Worm (Caenorhabditis elegans) whole organism, young adult: Measurements from ENCODE around the gene gst-8.
A peak's percentile ranks its signal among the peaks of the same experiment; 100 is the strongest.

Experiments
- B0019.2 ChIP-seq: fragments of 200-800 bp; sonication (Bioruptor generic); conservative IDR thresholded peaks from 2 replicates; pipeline ENCODE4 v1.3.6; 2022; ENCODE audit warnings: missing genetic modification reagents, missing genetic modification characterization, missing compliant biosample characterization
- B0035.1 ChIP-seq: sonication (generic microtip); optimal IDR thresholded peaks from 2 replicates; lab custom pipeline; 2016; ENCODE audit warnings: missing genetic modification characterization, mild to moderate bottlenecking, missing compliant biosample characterization, missing genotype, missing genetic modification reagents
- B0261.1 ChIP-seq: sonication (generic microtip); optimal IDR thresholded peaks from 2 replicates; lab custom pipeline; 2016; ENCODE audit warnings: mild to moderate bottlenecking, missing genetic modification characterization, moderate library complexity, missing compliant biosample characterization
- B0336.3 ChIP-seq: fragments of 200-800 bp; sonication (Bioruptor generic); IDR thresholded peaks from 2 replicates; pipeline ENCODE4 v1.3.6; 2022; ENCODE audit warnings: missing genetic modification characterization, missing compliant biosample characterization
- D2030.7 ChIP-seq: fragments of 200-800 bp; sonication (Bioruptor generic); IDR thresholded peaks from 2 replicates; pipeline ENCODE4 v1.3.6; 2022; ENCODE audit warnings: missing genetic modification reagents, missing genetic modification characterization, missing compliant biosample characterization
- F22D6.2 ChIP-seq: sonication (generic microtip); optimal IDR thresholded peaks from 2 replicates; lab custom pipeline; 2016; ENCODE audit warnings: mild to moderate bottlenecking, missing genetic modification characterization, missing compliant biosample characterization
- F23B12.7 ChIP-seq: sonication (generic microtip); optimal IDR thresholded peaks from 2 replicates; lab custom pipeline; 2017; ENCODE audit warnings: missing genetic modification characterization, mild to moderate bottlenecking, missing compliant biosample characterization, antibody characterized with exemption, moderate library complexity; ENCODE audit not compliant: insufficient read depth
- F33H1.4 ChIP-seq: fragments of 200-800 bp; sonication (Bioruptor generic); IDR thresholded peaks from 2 replicates; pipeline ENCODE4 v1.3.6; 2022; ENCODE audit warnings: missing genetic modification reagents, missing genetic modification characterization, missing compliant biosample characterization
- K11D2.4 ChIP-seq: fragments of 200-800 bp; sonication (Bioruptor generic); IDR thresholded peaks from 2 replicates; pipeline ENCODE4 v1.3.6; 2022; ENCODE audit warnings: missing genetic modification reagents, missing genetic modification characterization, missing compliant biosample characterization
- T26A5.8 ChIP-seq: sonication (generic microtip); optimal IDR thresholded peaks from 2 replicates; lab custom pipeline; 2016; ENCODE audit warnings: missing genetic modification characterization, missing compliant biosample characterization
- Y53F4B.3 ChIP-seq: fragments of 200-800 bp; sonication (Bioruptor generic); IDR thresholded peaks from 2 replicates; pipeline ENCODE4 v1.3.6; 2022; ENCODE audit warnings: missing genetic modification reagents, missing genetic modification characterization, missing compliant biosample characterization
- Y56A3A.18 ChIP-seq: fragments of 200-800 bp; sonication (Bioruptor generic); IDR thresholded peaks from 2 replicates; pipeline ENCODE4 v1.3.6; 2022; ENCODE audit warnings: missing genetic modification reagents, missing genetic modification characterization, missing compliant biosample characterization
- ZK185.1 ChIP-seq: sonication (generic microtip); optimal IDR thresholded peaks from 2 replicates; lab custom pipeline; 2016; ENCODE audit warnings: mild to moderate bottlenecking, missing genetic modification characterization, missing compliant biosample characterization; ENCODE audit not compliant: poor library complexity, severe bottlenecking
- akir-1 ChIP-seq: fragments of 200-800 bp; sonication (Bioruptor generic); optimal IDR thresholded peaks from 2 replicates; lab custom pipeline; 2018; ENCODE audit warnings: mild to moderate bottlenecking, missing genetic modification characterization, moderate library complexity, missing compliant biosample characterization
- athp-1 ChIP-seq: sonication (generic microtip); optimal IDR thresholded peaks from 2 replicates; lab custom pipeline; 2017; ENCODE audit warnings: mild to moderate bottlenecking, missing genetic modification characterization, missing compliant biosample characterization
- attf-6 ChIP-seq: fragments of 200-800 bp; sonication (Bioruptor generic); IDR thresholded peaks from 2 replicates; pipeline ENCODE4 v1.3.6; 2022; ENCODE audit warnings: missing genetic modification reagents, missing genetic modification characterization, missing compliant biosample characterization
- bed-1 ChIP-seq: fragments of 200-800 bp; sonication (Bioruptor generic); IDR thresholded peaks from 2 replicates; pipeline ENCODE4 v1.3.6; 2022; ENCODE audit warnings: missing genetic modification reagents, missing genetic modification characterization, missing compliant biosample characterization
- ccch-3 ChIP-seq: fragments of 200-800 bp; sonication (Bioruptor generic); optimal IDR thresholded peaks from 2 replicates; lab custom pipeline; 2018; ENCODE audit warnings: mild to moderate bottlenecking, missing genetic modification characterization, missing compliant biosample characterization
- cebp-1 ChIP-seq, 2 experiments: fragments of 200-800 bp in 1 of 2; sonication (Bioruptor generic) in 1 of 2; sonication (generic microtip) in 1 of 2; IDR thresholded peaks in 1 of 2; optimal IDR thresholded peaks in 1 of 2; 2 replicates each; pipeline versions ENCODE4 v1.3.6 to Lab custom; 2017 to 2022; ENCODE audit warnings: missing compliant biosample characterization in 2 of 2, missing genetic modification characterization in 2 of 2, mild to moderate bottlenecking in 1 of 2, missing genetic modification reagents in 1 of 2, moderate library complexity in 1 of 2
- ceh-27 ChIP-seq: fragments of 200-800 bp; sonication (Bioruptor generic); optimal IDR thresholded peaks from 2 replicates; lab custom pipeline; 2018; ENCODE audit warnings: mild to moderate bottlenecking, missing genetic modification characterization, moderate library complexity, missing compliant biosample characterization
- ceh-79 ChIP-seq: sonication (generic microtip); optimal IDR thresholded peaks from 2 replicates; lab custom pipeline; 2017; ENCODE audit warnings: mild to moderate bottlenecking, missing genetic modification characterization, missing compliant biosample characterization
- ceh-91 ChIP-seq: fragments of 200-800 bp; sonication (Bioruptor generic); IDR thresholded peaks from 2 replicates; pipeline ENCODE4 v1.3.6; 2022; ENCODE audit warnings: missing genetic modification reagents, missing genetic modification characterization, missing compliant biosample characterization
- dox-1 ChIP-seq: fragments of 200-800 bp; sonication (Bioruptor generic); IDR thresholded peaks from 2 replicates; pipeline ENCODE4 v1.3.6; 2022; ENCODE audit warnings: missing genetic modification reagents, missing genetic modification characterization, missing compliant biosample characterization
- dpff-1 ChIP-seq: sonication (generic microtip); optimal IDR thresholded peaks from 2 replicates; lab custom pipeline; 2017; ENCODE audit warnings: mild to moderate bottlenecking, missing genetic modification characterization, missing compliant biosample characterization
- dpl-1 ChIP-seq: fragments of 150-350 bp; optimal IDR thresholded peaks from 2 replicates; lab custom pipeline; 2014; ENCODE audit warnings: missing biosample characterization, missing genetic modification reagents, missing genetic modification characterization
- ekl-4 ChIP-seq: fragments of 200-800 bp; sonication (Bioruptor generic); IDR thresholded peaks from 2 replicates; pipeline ENCODE4 v1.3.6; 2022; ENCODE audit warnings: missing genetic modification reagents, missing genetic modification characterization, missing compliant biosample characterization
- ets-4 ChIP-seq: fragments of 200-800 bp; sonication (Bioruptor generic); optimal IDR thresholded peaks from 2 replicates; lab custom pipeline; 2018; ENCODE audit warnings: mild to moderate bottlenecking, missing genetic modification characterization, missing compliant biosample characterization
- hlh-12 ChIP-seq: sonication (generic microtip); optimal IDR thresholded peaks from 2 replicates; lab custom pipeline; 2016; ENCODE audit warnings: missing genetic modification characterization, missing compliant biosample characterization
- hmg-1.2 ChIP-seq: fragments of 200-800 bp; sonication (Bioruptor generic); IDR thresholded peaks from 2 replicates; pipeline ENCODE4 v1.3.6; 2022; ENCODE audit warnings: missing genetic modification reagents, missing genetic modification characterization, missing compliant biosample characterization
- let-607 ChIP-seq, 2 experiments: fragments of 200-800 bp in 1 of 2; sonication (Bioruptor generic) in 1 of 2; sonication (generic microtip) in 1 of 2; optimal IDR thresholded peaks; 2 replicates each; lab custom pipeline; 2016 to 2018; ENCODE audit warnings: mild to moderate bottlenecking in 2 of 2, missing compliant biosample characterization in 2 of 2, missing genetic modification characterization in 2 of 2, moderate library complexity in 2 of 2, missing genotype in 1 of 2
- lin-40 ChIP-seq: sonication (generic microtip); optimal IDR thresholded peaks from 2 replicates; lab custom pipeline; 2016; ENCODE audit warnings: missing genetic modification characterization, mild to moderate bottlenecking, missing compliant biosample characterization, missing genotype, missing genetic modification reagents
- lin-54 ChIP-seq: fragments of 200-800 bp; sonication (Bioruptor generic); optimal IDR thresholded peaks from 2 replicates; lab custom pipeline; 2018; ENCODE audit warnings: mild to moderate bottlenecking, missing genetic modification characterization, missing compliant biosample characterization
- lir-1 ChIP-seq: fragments of 200-800 bp; sonication (Bioruptor generic); conservative IDR thresholded peaks from 2 replicates; pipeline ENCODE4 v1.3.6; 2022; ENCODE audit warnings: missing genetic modification reagents, missing genetic modification characterization, missing compliant biosample characterization
- lsl-1 ChIP-seq: fragments of 200-800 bp; sonication (Bioruptor generic); optimal IDR thresholded peaks from 2 replicates; lab custom pipeline; 2018; ENCODE audit warnings: mild to moderate bottlenecking, missing genetic modification characterization, moderate library complexity, missing compliant biosample characterization
- madf-10 ChIP-seq: sonication (generic microtip); optimal IDR thresholded peaks from 2 replicates; lab custom pipeline; 2016; ENCODE audit warnings: mild to moderate bottlenecking, missing genetic modification characterization, missing compliant biosample characterization
- mxl-1 ChIP-seq: sonication (generic microtip); optimal IDR thresholded peaks from 2 replicates; lab custom pipeline; 2016; ENCODE audit warnings: missing genetic modification characterization, missing compliant biosample characterization
- nfya-2 ChIP-seq: fragments of 200-800 bp; sonication (Bioruptor generic); IDR thresholded peaks from 2 replicates; pipeline ENCODE4 v1.3.6; 2022; ENCODE audit warnings: missing genetic modification reagents, missing genetic modification characterization, missing compliant biosample characterization
- nhr-179 ChIP-seq: sonication (generic microtip); optimal IDR thresholded peaks from 2 replicates; lab custom pipeline; 2016; ENCODE audit warnings: mild to moderate bottlenecking, missing genetic modification characterization, missing compliant biosample characterization
- nhr-90 ChIP-seq: sonication (generic microtip); optimal IDR thresholded peaks from 2 replicates; lab custom pipeline; 2016; ENCODE audit warnings: missing genotype, mild to moderate bottlenecking, missing genetic modification characterization, missing compliant biosample characterization
- pha-4 ChIP-seq: fragments of 150-350 bp; sonication (generic microtip); optimal IDR thresholded peaks from 2 replicates; lab custom pipeline; 2014; ENCODE audit warnings: missing biosample characterization, missing genetic modification reagents, missing genetic modification characterization
- repo-1 ChIP-seq: sonication (generic microtip); optimal IDR thresholded peaks from 2 replicates; lab custom pipeline; 2017; ENCODE audit warnings: mild to moderate bottlenecking, missing genetic modification characterization, missing compliant biosample characterization
- snpc-1.1 ChIP-seq: sonication (generic microtip); optimal IDR thresholded peaks from 2 replicates; lab custom pipeline; 2017; ENCODE audit warnings: missing genetic modification characterization, mild to moderate bottlenecking, missing compliant biosample characterization, antibody characterized with exemption, moderate library complexity, missing genotype, missing genetic modification reagents; ENCODE audit not compliant: insufficient read depth
- sptf-2 ChIP-seq: fragments of 200-800 bp; sonication (Bioruptor generic); optimal IDR thresholded peaks from 2 replicates; lab custom pipeline; 2018; ENCODE audit warnings: mild to moderate bottlenecking, missing genetic modification characterization, missing compliant biosample characterization
- tbp1 ChIP-seq: fragments of 200-800 bp; sonication (Bioruptor generic); optimal IDR thresholded peaks from 2 replicates; lab custom pipeline; 2018; ENCODE audit warnings: mild to moderate bottlenecking, missing genetic modification characterization, missing compliant biosample characterization
- tlf-1 ChIP-seq: fragments of 200-800 bp; sonication (Bioruptor generic); optimal IDR thresholded peaks from 2 replicates; lab custom pipeline; 2018; ENCODE audit warnings: mild to moderate bottlenecking, missing genetic modification characterization, missing compliant biosample characterization

gst-8 gene

DNA sequence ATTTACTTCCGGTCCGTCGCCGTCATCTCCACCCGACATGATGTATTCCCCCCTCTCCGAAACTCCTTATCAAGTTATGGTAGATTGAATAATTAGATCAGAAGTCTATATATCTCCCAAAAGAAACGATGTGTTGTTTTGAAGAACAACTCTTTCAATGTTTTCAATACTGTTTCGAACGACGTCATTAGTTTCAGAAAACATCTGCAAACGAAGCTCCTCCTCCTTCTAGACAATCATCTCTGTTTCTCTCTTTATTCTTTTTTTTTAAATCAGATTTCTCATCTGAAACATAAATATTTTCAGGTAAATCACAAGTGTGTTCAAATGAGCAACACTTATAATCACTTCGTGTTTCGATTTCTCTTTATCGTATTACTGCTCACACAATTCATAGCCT lies 33.6 kb upstream of the gst-8 start, which contains the start of gene T23B7.3 (continued):
- TF ChIP-seq lin-54 (no peak), D2030.7 (GFP tag; lab: Robert Waterston, UW) (no peak), F22D6.2 (tag; lab: Kevin White, UChicago) (no peak), bed-1 (GFP tag; lab: Robert Waterston, UW) (no peak), F33H1.4 (GFP tag; lab: Robert Waterston, UW) (no peak), athp-1 (tag; lab: Kevin White, UChicago) (no peak)
- TF ChIP-seq, all 124 proteins: peak for 0

DNA sequence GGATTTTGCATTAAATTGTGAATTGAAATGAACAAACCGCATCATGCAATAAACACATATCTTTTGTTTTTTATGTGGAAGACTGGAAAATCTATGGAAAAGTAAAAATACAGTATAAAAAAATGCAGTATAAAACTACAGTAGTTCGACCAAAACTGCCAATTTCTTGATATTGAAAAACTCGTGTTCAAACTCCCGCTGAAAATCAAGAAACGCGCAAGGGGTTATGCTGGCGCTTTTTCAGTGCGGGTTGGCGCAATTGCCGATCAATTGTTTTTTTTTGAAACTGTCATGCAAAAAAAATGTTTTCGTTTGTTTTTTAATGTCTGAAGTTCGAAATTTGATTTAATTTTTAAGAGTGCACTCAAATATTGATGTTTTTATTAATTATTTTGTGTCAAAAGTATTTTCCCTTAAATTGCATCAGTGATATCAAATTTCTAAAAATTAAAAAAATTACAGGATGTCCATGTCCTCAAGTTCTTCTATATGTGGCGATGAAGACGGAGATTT lies 31.9 kb upstream of the gst-8 start, which contains the start of gene dnj-9:
dnj-9 (plus strand) TSS at position 463 of the 513 bp plus-strand sequence.
- TF ChIP-seq mxl-1 (tag; lab: Kevin White, UChicago) (no peak), ceh-79 (no peak), dpl-1 (GFP tag; lab: Kevin White, UChicago) (peak; percentile 97), Y56A3A.18 (GFP tag; lab: Robert Waterston, UW) (peak; percentile 95), cebp-1 (GFP tag; IDR thresholded peaks at IDR 0.05; lab: Robert Waterston, UW) (peak; percentile 54), cebp-1 (tag; optimal IDR thresholded peaks at IDR 0.05; lab: Kevin White, UChicago) (peak; percentile 92), ZK185.1 (peak; percentile 95), hmg-1.2 (peak; percentile 73), nhr-90 (tag; lab: Kevin White, UChicago) (no peak), let-607 (tag; optimal IDR thresholded peaks at IDR 0.05; lab: Kevin White, UChicago) (peak; percentile 41 to 82), pha-4 (tag; lab: Kevin White, UChicago) (peak; percentile 94), repo-1 (peak; percentile 94), T26A5.8 (tag; lab: Kevin White, UChicago) (no peak), nfya-2 (GFP tag; lab: Robert Waterston, UW) (no peak), madf-10 (tag; lab: Kevin White, UChicago) (peak; percentile 71), ccch-3 (no peak), lsl-1 (GFP tag; lab: Kevin White, UChicago) (peak; percentile 82), ets-4 (GFP tag; lab: Kevin White, UChicago) (no peak), ekl-4 (GFP tag; lab: Robert Waterston, UW) (peak; percentile 96), attf-6 (GFP tag; lab: Robert Waterston, UW) (peak; percentile 73), dox-1 (peak; percentile 95), tbp1 (GFP tag; lab: Kevin White, UChicago) (peak; percentile 75), K11D2.4 (peak; percentile 94), ceh-27 (GFP tag; lab: Kevin White, UChicago) (peak; percentile 83), hlh-12 (tag; lab: Kevin White, UChicago) (no peak), lin-54 (peak; percentile 99), sptf-2 (GFP tag; lab: Kevin White, UChicago) (no peak), athp-1 (tag; lab: Kevin White, UChicago) (peak; percentile 66), snpc-1.1 (tag; lab: Kevin White, UChicago) (peak; percentile 28), B0261.1 (tag; lab: Kevin White, UChicago) (peak; percentile 15), Y53F4B.3 (GFP tag; lab: Robert Waterston, UW) (no peak), B0019.2 (peak; percentile 32; the same call in 1 of the 2 replicates), F22D6.2 (tag; lab: Kevin White, UChicago) (peak; percentile 87), nhr-179 (tag; lab: Kevin White, UChicago) (no peak), tlf-1 (GFP tag; lab: Kevin White, UChicago) (peak; percentile 93), F23B12.7 (tag; lab: Kevin White, UChicago) (peak; percentile 92), D2030.7 (GFP tag; lab: Robert Waterston, UW) (peak; percentile 81), dpff-1 (tag; lab: Kevin White, UChicago) (no peak), ceh-91 (peak; percentile 69), B0336.3 (GFP tag; lab: Robert Waterston, UW) (peak; percentile 93), B0035.1 (tag; lab: Kevin White, UChicago) (peak; percentile 78), akir-1 (no peak), lin-40 (tag; lab: Kevin White, UChicago) (peak; percentile 97), lir-1 (peak; percentile 78)
